Fruit fly (Drosophila melanogaster) whole organism, embryonic: ENCODE data around the gene CG8206.

ENCODE experiments used
- CG10267 ChIP-seq: fragments of 200-800 bp; sonication (Bioruptor generic); optimal IDR thresholded peaks from 2 replicates; lab custom pipeline; 2018; ENCODE audit warnings: missing biosample characterization, mild to moderate bottlenecking, missing genetic modification characterization, moderate library complexity
- CG11456 ChIP-seq: fragments of 200-800 bp; sonication (Bioruptor generic); IDR thresholded peaks from 3 replicates; pipeline ENCODE4 v1.3.6; 2022; ENCODE audit warnings: missing biosample characterization, missing genetic modification characterization
- CG12391 ChIP-seq: fragments of 200-800 bp; sonication (Bioruptor generic); optimal IDR thresholded peaks from 3 replicates; lab custom pipeline; 2018; ENCODE audit warnings: missing biosample characterization, mild to moderate bottlenecking, missing genetic modification characterization, moderate library complexity
- CG12659 ChIP-seq: fragments of 200-800 bp; sonication (Bioruptor generic); optimal IDR thresholded peaks from 3 replicates; lab custom pipeline; 2017; ENCODE audit warnings: mild to moderate bottlenecking, missing biosample characterization, missing genetic modification reagents, missing genetic modification characterization
- CG12769 ChIP-seq: fragments of 200-800 bp; sonication (Bioruptor generic); optimal IDR thresholded peaks from 2 replicates; lab custom pipeline; 2019; ENCODE audit warnings: missing biosample characterization, mild to moderate bottlenecking, missing genetic modification characterization, moderate library complexity
- CG13424 ChIP-seq: fragments of 200-800 bp; sonication (Bioruptor generic); optimal IDR thresholded peaks from 2 replicates; lab custom pipeline; 2019; ENCODE audit warnings: missing biosample characterization, mild to moderate bottlenecking, missing genetic modification characterization, moderate library complexity
- CG14710 ChIP-seq: fragments of 200-800 bp; sonication (Bioruptor generic); optimal IDR thresholded peaks from 3 replicates; lab custom pipeline; 2019; ENCODE audit warnings: missing biosample characterization, mild to moderate bottlenecking, missing genetic modification characterization, moderate library complexity
- CG1603 ChIP-seq: fragments of 200-800 bp; sonication (Bioruptor generic); optimal IDR thresholded peaks from 2 replicates; lab custom pipeline; 2019; ENCODE audit warnings: missing biosample characterization, mild to moderate bottlenecking, missing genetic modification characterization, moderate library complexity
- CG17186 ChIP-seq: fragments of 200-800 bp; sonication (Bioruptor generic); optimal IDR thresholded peaks from 3 replicates; lab custom pipeline; 2017; ENCODE audit warnings: missing biosample characterization, missing genetic modification reagents, missing genetic modification characterization
- CG18262 ChIP-seq: fragments of 200-800 bp; optimal IDR thresholded peaks from 3 replicates; lab custom pipeline; 2019; ENCODE audit warnings: missing biosample characterization, mild to moderate bottlenecking, missing genetic modification characterization, moderate library complexity
- CG30403 ChIP-seq: fragments of 200-800 bp; sonication (Bioruptor generic); optimal IDR thresholded peaks from 3 replicates; lab custom pipeline; 2016; ENCODE audit warnings: missing biosample characterization, missing genetic modification characterization
- CG32772 ChIP-seq: fragments of 200-800 bp; sonication (Bioruptor generic); IDR thresholded peaks from 2 replicates; pipeline ENCODE4 v1.3.6; 2022; ENCODE audit warnings: missing biosample characterization, missing genetic modification characterization
- CG3847 ChIP-seq: fragments of 200-800 bp; sonication (Bioruptor generic); IDR thresholded peaks from 2 replicates; pipeline ENCODE4 v1.3.6; 2022; ENCODE audit warnings: missing biosample characterization, missing genetic modification characterization
- CG4328 ChIP-seq: fragments of 200-800 bp; sonication (Bioruptor generic); optimal IDR thresholded peaks from 3 replicates; lab custom pipeline; 2017; ENCODE audit warnings: missing biosample characterization, missing genetic modification reagents, missing genetic modification characterization
- CG5245 ChIP-seq: fragments of 200-800 bp; sonication (Bioruptor generic); optimal IDR thresholded peaks from 3 replicates; lab custom pipeline; 2016; ENCODE audit warnings: missing biosample characterization, missing genetic modification characterization
- CG7357 ChIP-seq: fragments of 200-800 bp; sonication (Bioruptor generic); IDR thresholded peaks from 3 replicates; pipeline ENCODE4 v1.3.6; 2022; ENCODE audit warnings: missing biosample characterization, missing genetic modification characterization
- CG9817 ChIP-seq: fragments of 200-800 bp; sonication (Bioruptor generic); optimal IDR thresholded peaks from 2 replicates; lab custom pipeline; 2018; ENCODE audit warnings: missing biosample characterization, mild to moderate bottlenecking, missing genetic modification characterization, moderate library complexity
- CoRest ChIP-seq: fragments of 200-800 bp; sonication (Bioruptor generic); optimal IDR thresholded peaks from 3 replicates; lab custom pipeline; 2018; ENCODE audit warnings: missing biosample characterization, mild to moderate bottlenecking, missing genetic modification characterization, moderate library complexity
- H2.0 ChIP-seq: fragments of 200-800 bp; sonication (Bioruptor generic); IDR thresholded peaks from 2 replicates; pipeline ENCODE4 v1.3.6; 2022; ENCODE audit warnings: missing biosample characterization, missing genetic modification characterization
- Hr3 ChIP-seq: fragments of 200-800 bp; sonication (Bioruptor generic); optimal IDR thresholded peaks from 3 replicates; lab custom pipeline; 2016; ENCODE audit warnings: missing biosample characterization, missing genetic modification characterization
- MBD-R2 ChIP-seq: fragments of 200-800 bp; sonication (Bioruptor generic); IDR thresholded peaks from 2 replicates; pipeline ENCODE4 v1.3.6; 2022; ENCODE audit warnings: missing biosample characterization, missing genetic modification characterization
- NK7.1 ChIP-seq: fragments of 200-800 bp; sonication (Bioruptor generic); optimal IDR thresholded peaks from 3 replicates; lab custom pipeline; 2016; ENCODE audit warnings: missing biosample characterization, missing genetic modification characterization
- Opbp ChIP-seq: fragments of 200-800 bp; sonication (Bioruptor generic); IDR thresholded peaks from 3 replicates; pipeline ENCODE4 v1.3.6; 2022; ENCODE audit warnings: missing biosample characterization, missing genetic modification characterization; ENCODE audit not compliant: partially characterized antibody
- Side ChIP-seq: fragments of 200-800 bp; sonication (Bioruptor generic); optimal IDR thresholded peaks from 2 replicates; lab custom pipeline; 2016; ENCODE audit warnings: missing biosample characterization, missing genetic modification characterization
- Ssrp ChIP-seq: fragments of 200-800 bp; sonication (Bioruptor generic); optimal IDR thresholded peaks from 2 replicates; lab custom pipeline; 2018; ENCODE audit warnings: missing biosample characterization, mild to moderate bottlenecking, missing genetic modification characterization, moderate library complexity
- Stat92E ChIP-seq, 3 experiments: fragments of >200 bp in 2 of 3; fragments of 200-800 bp in 1 of 3; sonication (Bioruptor generic) in 1 of 3; optimal IDR thresholded peaks; 2 replicates each; lab custom pipeline; 2017 to 2019; ENCODE audit warnings: missing biosample characterization in 3 of 3, missing genetic modification characterization in 3 of 3, mild to moderate bottlenecking in 1 of 3, moderate library complexity in 1 of 3
- Xbp1 ChIP-seq: fragments of 200-800 bp; sonication (Bioruptor generic); optimal IDR thresholded peaks from 3 replicates; lab custom pipeline; 2016; ENCODE audit warnings: missing biosample characterization, mild to moderate bottlenecking, missing genetic modification characterization
- amos ChIP-seq: fragments of 200-800 bp; sonication (Bioruptor generic); IDR thresholded peaks from 2 replicates; pipeline ENCODE4 v1.3.6; 2022; ENCODE audit warnings: missing biosample characterization, missing genetic modification characterization; ENCODE audit not compliant: partially characterized antibody
- chinmo ChIP-seq: fragments of 200-800 bp; sonication (Bioruptor generic); IDR thresholded peaks from 4 replicates; pipeline ENCODE4 v1.3.6; 2022; ENCODE audit warnings: missing biosample characterization, missing genetic modification characterization; ENCODE audit not compliant: partially characterized antibody
- crp ChIP-seq, 2 experiments: fragments of 200-800 bp; sonication (Bioruptor generic); optimal IDR thresholded peaks; 2 replicates in 1 of 2; 3 replicates in 1 of 2; lab custom pipeline; 2017; ENCODE audit warnings: missing biosample characterization in 2 of 2, missing genetic modification characterization in 2 of 2, mild to moderate bottlenecking in 1 of 2, moderate library complexity in 1 of 2
- grau ChIP-seq: fragments of 200-800 bp; optimal IDR thresholded peaks from 3 replicates; lab custom pipeline; 2019; ENCODE audit warnings: missing biosample characterization, mild to moderate bottlenecking, missing genetic modification characterization, moderate library complexity
- insv ChIP-seq, 2 experiments: fragments of 200-800 bp; sonication (Bioruptor generic); optimal IDR thresholded peaks; 3 replicates each; lab custom pipeline; 2016 to 2018; ENCODE audit warnings: missing biosample characterization in 2 of 2, missing genetic modification characterization in 2 of 2
- inv ChIP-seq: fragments of 200-800 bp; sonication (Bioruptor generic); IDR thresholded peaks from 2 replicates; pipeline ENCODE4 v1.3.6; 2022; ENCODE audit warnings: missing biosample characterization, missing genetic modification characterization; ENCODE audit not compliant: partially characterized antibody
- jing ChIP-seq: fragments of 200-800 bp; sonication (Bioruptor generic); optimal IDR thresholded peaks from 2 replicates; lab custom pipeline; 2018; ENCODE audit warnings: missing biosample characterization, mild to moderate bottlenecking, missing genetic modification characterization
- klu ChIP-seq: fragments of 200-800 bp; sonication (Bioruptor generic); IDR thresholded peaks from 2 replicates; pipeline ENCODE4 v1.3.6; 2022; ENCODE audit warnings: missing biosample characterization, missing genetic modification characterization
- lilli ChIP-seq: fragments of 200-800 bp; sonication (Bioruptor generic); optimal IDR thresholded peaks from 3 replicates; lab custom pipeline; 2016; ENCODE audit warnings: missing biosample characterization, missing genetic modification characterization
- nmo ChIP-seq: fragments of 200-800 bp; sonication (Bioruptor generic); optimal IDR thresholded peaks from 2 replicates; lab custom pipeline; 2018; ENCODE audit warnings: missing biosample characterization, mild to moderate bottlenecking, missing genetic modification characterization, moderate library complexity
- phol ChIP-seq: fragments of 200-800 bp; sonication (Bioruptor generic); optimal IDR thresholded peaks from 3 replicates; lab custom pipeline; 2018; ENCODE audit warnings: missing biosample characterization, mild to moderate bottlenecking, missing genetic modification characterization, moderate library complexity
- sens ChIP-seq: fragments of 200-800 bp; sonication (Bioruptor generic); peaks from one replicate; lab custom pipeline; 2016; ENCODE audit warnings: missing biosample characterization, missing genetic modification characterization
- ssp ChIP-seq: fragments of 200-800 bp; sonication (Bioruptor generic); IDR thresholded peaks from 2 replicates; pipeline ENCODE4 v1.3.6; 2022; ENCODE audit warnings: missing biosample characterization, missing genetic modification characterization
- sug ChIP-seq: fragments of 200-800 bp; optimal IDR thresholded peaks from 2 replicates; lab custom pipeline; 2019; ENCODE audit warnings: missing biosample characterization, mild to moderate bottlenecking, missing genetic modification characterization, moderate library complexity
- tin ChIP-seq: fragments of 200-800 bp; sonication (Bioruptor generic); optimal IDR thresholded peaks from 3 replicates; lab custom pipeline; 2016; ENCODE audit warnings: missing biosample characterization, missing genetic modification characterization
- unc-4 ChIP-seq: fragments of 200-800 bp; sonication (Bioruptor generic); IDR thresholded peaks from 2 replicates; pipeline ENCODE4 v1.3.6; 2022; ENCODE audit warnings: missing biosample characterization, missing genetic modification characterization; ENCODE audit not compliant: partially characterized antibody
- zfh1 ChIP-seq: fragments of 200-800 bp; sonication (Bioruptor generic); IDR thresholded peaks from 3 replicates; pipeline ENCODE4 v1.3.6; 2022; ENCODE audit warnings: missing biosample characterization, missing genetic modification characterization

Gene CG8206

dm6 chrX:15745905-15746681, 7.1 kb downstream of the CG8206 start, which contains the start of the genes CG8944 and CCT6 (continued):
- TF ChIP-seq zfh1 (no peak), sug (tag; lab: Kevin White, UChicago) (peak; percentile 14), CG12769 (no peak), Stat92E (GFP tag; optimal IDR thresholded peaks at IDR 0.05; lab: Kevin White, UChicago) (no peak), jing (GFP tag; lab: Kevin White, UChicago) (no peak), Xbp1 (peak; percentile 26), CG7357 (no peak), Ssrp (tag; lab: Kevin White, UChicago) (peak; percentile 5), CG11456 (GFP tag; lab: Robert Waterston, UW) (peak; percentile 41; the same call in 1 of the 3 replicates), unc-4 (GFP tag; lab: Robert Waterston, UW) (peak; percentile 18; the same call in 1 of the 2 replicates), inv (GFP tag; lab: Robert Waterston, UW) (0 out of 2 replicates have a peak, but pooled peaks have one; percentile 33), CG17186 (GFP tag; lab: Kevin White, UChicago) (no peak), CoRest (tag; lab: Kevin White, UChicago) (peak; percentile 45), CG5245 (GFP tag; lab: Kevin White, UChicago) (no peak), ssp (GFP tag; lab: Robert Waterston, UW) (peak; percentile 28; the same call in 1 of the 2 replicates), MBD-R2 (GFP tag; lab: Robert Waterston, UW) (peak; percentile 52), Opbp (GFP tag; lab: Robert Waterston, UW) (peak; percentile 40; the same call in 1 of the 3 replicates), sens (GFP tag; lab: Kevin White, UChicago) (peak; percentile 64), klu (GFP tag; lab: Robert Waterston, UW) (no peak), Hr3 (peak; percentile 28), NK7.1 (no peak), CG10267 (tag; lab: Kevin White, UChicago) (peak; percentile 40), grau (tag; lab: Kevin White, UChicago) (peak; percentile 1), CG30403 (GFP tag; lab: Kevin White, UChicago) (peak; percentile 31), CG13424 (tag; lab: Kevin White, UChicago) (peak; percentile 29), CG32772 (0 out of 2 replicates have a peak, but pooled peaks have one; percentile 34), insv (GFP tag; optimal IDR thresholded peaks at IDR 0.05; lab: Kevin White, UChicago) (peak in 1 of 2 experiments; percentile 93), tin (peak; percentile 14), CG9817 (tag; lab: Kevin White, UChicago) (no peak), CG4328 (GFP tag; lab: Kevin White, UChicago) (peak; percentile 22), CG12391 (tag; lab: Kevin White, UChicago) (peak; percentile 59), crp (GFP tag; optimal IDR thresholded peaks at IDR 0.05; lab: Kevin White, UChicago) (peak in 1 of 2 experiments; percentile 32), amos (GFP tag; lab: Robert Waterston, UW) (peak; percentile 49), lilli (GFP tag; lab: Kevin White, UChicago) (peak; percentile 1), nmo (GFP tag; lab: Kevin White, UChicago) (peak; percentile 29), CG1603 (peak; percentile 20), CG18262 (tag; lab: Kevin White, UChicago) (peak; percentile 17), CG12659 (GFP tag; lab: Kevin White, UChicago) (peak; percentile 18), CG14710 (tag; lab: Kevin White, UChicago) (peak; percentile 71), Side (GFP tag; lab: Kevin White, UChicago) (no peak), phol (peak; percentile 36), CG3847 (GFP tag; lab: Robert Waterston, UW) (0 out of 2 replicates have a peak, but pooled peaks have one; percentile 4), H2.0 (no peak), chinmo (GFP tag; lab: Robert Waterston, UW) (0 out of 4 replicates have a peak, but pooled peaks have one; percentile 24)
